Worm (Caenorhabditis elegans) whole organism, L2 larva: Measurements from ENCODE around the gene R151.2.

Experiments
- C34F6.9 ChIP-seq: fragments of 150-350 bp; optimal IDR thresholded peaks from 2 replicates; lab custom pipeline; 2014; ENCODE audit warnings: missing biosample characterization, missing genetic modification characterization
- F13H6.1 ChIP-seq: sonication (generic microtip); optimal IDR thresholded peaks from 2 replicates; lab custom pipeline; 2016; ENCODE audit warnings: missing genetic modification characterization, missing compliant biosample characterization
- Y55F3AM.14 ChIP-seq: fragments of 200-800 bp; sonication (Bioruptor generic); optimal IDR thresholded peaks from 2 replicates; lab custom pipeline; 2018; ENCODE audit warnings: mild to moderate bottlenecking, missing genetic modification characterization, missing compliant biosample characterization
- ZK546.5 ChIP-seq: sonication (generic microtip); optimal IDR thresholded peaks from 2 replicates; lab custom pipeline; 2017; ENCODE audit warnings: missing biosample characterization, missing genetic modification characterization
- alr-1 ChIP-seq: fragments of 150-350 bp; optimal IDR thresholded peaks from 2 replicates; lab custom pipeline; 2014; ENCODE audit warnings: missing biosample characterization, missing genetic modification characterization
- aly-2 ChIP-seq: fragments of 150-350 bp; optimal IDR thresholded peaks from 2 replicates; lab custom pipeline; 2014; ENCODE audit warnings: missing biosample characterization, missing genetic modification characterization
- ama-1 ChIP-seq: fragments of 150-350 bp; optimal IDR thresholded peaks from 2 replicates; lab custom pipeline; 2018; ENCODE audit warnings: inconsistent platforms
- blmp-1 ChIP-seq: sonication (generic microtip); optimal IDR thresholded peaks from 2 replicates; lab custom pipeline; 2017; ENCODE audit warnings: missing genetic modification characterization, mild to moderate bottlenecking, missing compliant biosample characterization, antibody characterized with exemption, moderate library complexity; ENCODE audit not compliant: insufficient read depth
- crh-2 ChIP-seq: sonication (generic microtip); optimal IDR thresholded peaks from 2 replicates; lab custom pipeline; 2017; ENCODE audit warnings: missing biosample characterization, missing genetic modification characterization
- dmd-4 ChIP-seq: sonication (generic microtip); optimal IDR thresholded peaks from 2 replicates; lab custom pipeline; 2017; ENCODE audit warnings: missing biosample characterization, missing genetic modification characterization
- elt-3 ChIP-seq: sonication (generic microtip); optimal IDR thresholded peaks from 2 replicates; lab custom pipeline; 2017; ENCODE audit warnings: missing biosample characterization, missing genetic modification characterization
- fos-1 ChIP-seq: fragments of 150-350 bp; optimal IDR thresholded peaks from 2 replicates; lab custom pipeline; 2014; ENCODE audit warnings: missing biosample characterization, missing genetic modification characterization
- gmeb-1 ChIP-seq: fragments of 150-350 bp; optimal IDR thresholded peaks from 2 replicates; lab custom pipeline; 2014; ENCODE audit warnings: missing biosample characterization, missing genetic modification characterization
- lin-13 ChIP-seq: fragments of 150-350 bp; optimal IDR thresholded peaks from 2 replicates; lab custom pipeline; 2014; ENCODE audit warnings: missing biosample characterization, missing genetic modification reagents, missing genetic modification characterization
- lsy-2 ChIP-seq, 2 experiments: fragments of 150-350 bp in 1 of 2; sonication (generic microtip) in 1 of 2; optimal IDR thresholded peaks; 2 replicates each; lab custom pipeline; 2014 to 2017; ENCODE audit warnings: missing biosample characterization in 2 of 2, missing genetic modification characterization in 2 of 2
- mbf-1 ChIP-seq: sonication (generic microtip); optimal IDR thresholded peaks from 2 replicates; lab custom pipeline; 2017; ENCODE audit warnings: missing biosample characterization, missing genetic modification characterization
- mdl-1 ChIP-seq, 2 experiments: fragments of 150-350 bp in 1 of 2; sonication (generic microtip) in 1 of 2; optimal IDR thresholded peaks; 2 replicates each; lab custom pipeline; 2017; ENCODE audit warnings: missing biosample characterization in 2 of 2, missing genetic modification characterization in 2 of 2
- nhr-10 ChIP-seq: sonication (generic microtip); optimal IDR thresholded peaks from 2 replicates; lab custom pipeline; 2017; ENCODE audit warnings: missing biosample characterization, missing genetic modification characterization
- nhr-11 ChIP-seq: fragments of 150-350 bp; optimal IDR thresholded peaks from 2 replicates; lab custom pipeline; 2014; ENCODE audit warnings: missing biosample characterization, missing genetic modification characterization
- nhr-12 ChIP-seq: fragments of 150-350 bp; optimal IDR thresholded peaks from 2 replicates; lab custom pipeline; 2014; ENCODE audit warnings: missing biosample characterization, missing genetic modification characterization
- nhr-129 ChIP-seq: fragments of 150-350 bp; optimal IDR thresholded peaks from 2 replicates; lab custom pipeline; 2014; ENCODE audit warnings: missing biosample characterization, missing genetic modification characterization
- nhr-21 ChIP-seq: fragments of 150-350 bp; optimal IDR thresholded peaks from 2 replicates; lab custom pipeline; 2014; ENCODE audit warnings: missing biosample characterization, missing genetic modification characterization
- nhr-23 ChIP-seq: fragments of 150-350 bp; optimal IDR thresholded peaks from 2 replicates; lab custom pipeline; 2014; ENCODE audit warnings: missing biosample characterization, missing genetic modification reagents, missing genetic modification characterization
- nhr-237 ChIP-seq: fragments of 150-350 bp; optimal IDR thresholded peaks from 2 replicates; lab custom pipeline; 2014; ENCODE audit warnings: missing biosample characterization, missing genetic modification characterization
- nhr-25 ChIP-seq: fragments of 150-350 bp; sonication (generic microtip); optimal IDR thresholded peaks from 3 replicates; lab custom pipeline; 2014; ENCODE audit warnings: missing biosample characterization, missing genetic modification characterization
- nhr-6 ChIP-seq: fragments of 150-350 bp; optimal IDR thresholded peaks from 2 replicates; lab custom pipeline; 2014; ENCODE audit warnings: missing biosample characterization, missing genetic modification characterization
- nhr-77 ChIP-seq: fragments of 150-350 bp; optimal IDR thresholded peaks from 2 replicates; lab custom pipeline; 2014; ENCODE audit warnings: missing biosample characterization, missing genetic modification characterization
- peb-1 ChIP-seq: fragments of 150-350 bp; optimal IDR thresholded peaks from 2 replicates; lab custom pipeline; 2014; ENCODE audit warnings: missing biosample characterization, missing genetic modification characterization
- sem-4 ChIP-seq: fragments of 150-350 bp; optimal IDR thresholded peaks from 2 replicates; lab custom pipeline; 2014; ENCODE audit warnings: missing biosample characterization, missing genetic modification reagents, missing genetic modification characterization
- skn-1 ChIP-seq: sonication (generic microtip); optimal IDR thresholded peaks from 2 replicates; lab custom pipeline; 2017; ENCODE audit warnings: missing biosample characterization, missing genetic modification characterization
- sma-3 ChIP-seq: sonication (generic microtip); optimal IDR thresholded peaks from 2 replicates; lab custom pipeline; 2016; ENCODE audit warnings: missing genetic modification reagents, missing genetic modification characterization, missing compliant biosample characterization
- sma-9 ChIP-seq, 2 experiments: fragments of 150-350 bp in 1 of 2; sonication (generic microtip) in 1 of 2; optimal IDR thresholded peaks; 2 replicates each; lab custom pipeline; 2014 to 2016; ENCODE audit warnings: missing genetic modification characterization in 2 of 2, mild to moderate bottlenecking in 1 of 2, missing biosample characterization in 1 of 2, missing compliant biosample characterization in 1 of 2, missing genetic modification reagents in 1 of 2, moderate library complexity in 1 of 2
- snpc-4 ChIP-seq: fragments of 150-350 bp; optimal IDR thresholded peaks from 2 replicates; lab custom pipeline; 2014; ENCODE audit warnings: missing biosample characterization, missing genetic modification characterization
- unc-39 ChIP-seq: fragments of 150-350 bp; optimal IDR thresholded peaks from 2 replicates; lab custom pipeline; 2014; ENCODE audit warnings: missing biosample characterization, missing genetic modification characterization
- unc-55 ChIP-seq: fragments of 150-350 bp; sonication (generic microtip); optimal IDR thresholded peaks from 3 replicates; lab custom pipeline; 2014; ENCODE audit warnings: missing biosample characterization, missing genetic modification reagents, missing genetic modification characterization
- ztf-11 ChIP-seq: sonication (generic microtip); optimal IDR thresholded peaks from 2 replicates; lab custom pipeline; 2017; ENCODE audit warnings: missing biosample characterization, missing genetic modification characterization
- ztf-4 ChIP-seq: fragments of 150-350 bp; optimal IDR thresholded peaks from 2 replicates; lab custom pipeline; 2014; ENCODE audit warnings: missing biosample characterization, missing genetic modification characterization

Gene R151.2

DNA sequence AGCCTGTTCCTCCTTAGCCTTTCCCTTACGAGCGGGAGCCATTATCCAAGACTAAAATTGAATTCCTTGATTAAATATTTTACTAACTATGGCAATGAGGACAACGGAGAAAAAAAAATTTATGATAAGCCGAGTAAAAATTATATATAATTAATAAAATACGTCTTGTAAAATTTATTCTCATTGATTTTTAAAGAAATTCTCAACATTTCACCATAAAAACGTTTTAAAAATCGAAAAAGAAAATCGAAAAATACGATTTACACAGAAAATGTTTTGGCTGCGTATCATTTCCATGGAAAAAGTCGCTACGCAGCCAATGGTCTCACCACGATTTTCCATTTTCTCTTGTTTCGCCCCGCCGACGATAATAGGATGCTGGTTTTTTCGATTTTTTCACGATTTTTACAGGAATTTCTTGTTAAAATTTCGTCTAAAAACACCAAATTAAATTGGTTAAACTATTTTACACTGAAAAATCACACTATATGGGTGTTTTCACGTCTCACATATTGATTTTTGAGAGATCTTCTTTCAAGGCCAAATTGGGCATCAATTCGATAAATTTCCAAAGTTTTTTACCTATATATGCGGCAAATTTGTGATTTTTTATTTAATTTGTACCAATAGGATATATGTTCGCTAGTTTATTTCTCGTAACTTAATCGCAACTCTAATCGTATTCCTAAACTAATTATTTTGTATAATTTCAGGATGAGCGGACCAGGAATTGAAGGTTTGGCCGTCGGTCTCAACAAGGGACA, 30.0 kb upstream of the R151.2 start, which contains the start of the genes rps-14 and rpl-36 (continued):
- TF ChIP-seq nhr-77 (tag; lab: Kevin White, UChicago) (peak; percentile 23), ztf-11 (tag; lab: Kevin White, UChicago) (no peak), peb-1 (tag; lab: Kevin White, UChicago) (no peak), C34F6.9 (peak; percentile 95), nhr-10 (tag; lab: Kevin White, UChicago) (peak; percentile 47), alr-1 (tag; lab: Kevin White, UChicago) (no peak), lin-13 (GFP tag; lab: Kevin White, UChicago) (peak; percentile 91), ztf-4 (tag; lab: Kevin White, UChicago) (peak; percentile 80), elt-3 (no peak), nhr-11 (tag; lab: Kevin White, UChicago) (no peak), F13H6.1 (tag; lab: Kevin White, UChicago) (peak; percentile 83), nhr-6 (tag; lab: Kevin White, UChicago) (peak; percentile 91)
- TF ChIP-seq, all 48 proteins: peak for 29

DNA sequence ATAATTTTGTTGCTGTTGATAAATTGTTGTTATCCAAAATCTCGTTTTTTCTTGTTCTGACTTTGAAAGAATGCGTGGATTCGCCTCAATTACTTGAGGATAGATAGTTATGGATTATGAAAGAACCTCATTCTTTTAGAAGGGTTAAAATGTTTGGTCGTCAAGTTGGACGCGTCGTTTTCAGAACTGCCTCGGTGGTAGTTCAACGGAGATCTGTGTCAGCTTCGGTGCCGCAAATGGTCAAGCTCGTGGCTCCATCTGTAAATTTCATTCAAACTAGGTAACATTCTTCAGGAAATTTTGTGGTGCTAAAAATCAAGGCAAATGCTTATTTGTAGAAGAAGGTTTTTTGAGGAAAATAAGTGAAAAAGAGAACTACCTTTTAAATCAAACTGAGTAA, 29.2 kb upstream of the R151.2 start, which contains the start of gene ndab-2:
Gene ndab-2, plus strand, starts transcription at position 140 of the 400 bp plus-strand sequence.
- TF ChIP-seq ama-1 (lab: Kevin White, UChicago), result no peak
- peak; percentile 12 for TF ChIP-seq ztf-4 (tag; lab: Kevin White, UChicago)

DNA sequence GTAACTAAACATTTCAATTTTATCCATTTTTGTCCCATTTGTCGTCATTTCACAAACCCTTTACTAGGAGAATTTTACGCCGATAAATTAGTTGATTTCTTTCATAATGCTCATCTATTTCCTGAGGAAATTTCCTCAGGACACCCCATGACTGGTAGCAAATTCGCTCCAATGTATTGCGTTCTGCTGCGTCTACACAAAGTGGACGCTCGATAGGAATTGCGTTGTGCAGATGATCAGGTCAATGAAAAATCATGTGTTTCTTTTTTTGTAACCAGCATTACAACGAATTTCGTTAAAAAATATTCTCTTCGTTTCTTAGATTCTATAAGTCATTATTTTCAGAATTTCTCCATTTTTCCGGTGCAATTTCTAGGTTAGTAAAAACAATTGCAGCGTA, 27.9 kb upstream of the R151.2 start, which contains the start of gene epg-4:
Gene epg-4, plus strand, starts transcription at position 346 of the 400 bp plus-strand sequence.
- TF ChIP-seq C34F6.9 (peak; percentile 76), nhr-21 (no peak), unc-39 (tag; lab: Kevin White, UChicago) (no peak), fos-1 (tag; lab: Kevin White, UChicago) (peak; percentile 48), lsy-2 (tag; optimal IDR thresholded peaks at IDR 0.05; lab: Kevin White, UChicago) (peak in 1 of 2 experiments; percentile 57), unc-55 (GFP tag; lab: Kevin White, UChicago) (peak; percentile 57), ZK546.5 (tag; lab: Kevin White, UChicago) (no peak), ztf-4 (tag; lab: Kevin White, UChicago) (no peak), nhr-23 (no peak), gmeb-1 (tag; lab: Kevin White, UChicago) (no peak), crh-2 (peak; percentile 21), nhr-77 (tag; lab: Kevin White, UChicago) (no peak), dmd-4 (no peak), lin-13 (GFP tag; lab: Kevin White, UChicago) (no peak), mbf-1 (no peak), nhr-129 (tag; lab: Kevin White, UChicago) (peak; percentile 78)

DNA sequence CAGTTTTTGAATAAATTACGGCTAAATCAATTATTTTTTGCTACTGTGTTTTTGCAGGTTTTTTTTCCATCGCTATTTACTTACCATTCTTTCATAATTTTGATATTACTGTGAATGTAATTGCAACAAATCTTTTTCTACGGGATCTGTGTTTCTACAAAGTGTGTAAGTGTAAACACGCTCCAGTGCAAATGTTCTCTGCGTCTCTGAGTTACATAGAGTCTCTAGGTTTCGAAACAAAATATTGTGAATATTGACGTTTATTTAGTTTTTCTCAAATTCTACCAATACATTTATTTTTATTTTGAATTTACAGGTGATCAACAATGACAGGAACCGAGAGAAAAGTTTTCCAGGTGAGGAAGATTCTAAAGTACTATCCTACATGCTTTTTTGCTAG, 25.7 kb upstream of the R151.2 start, which contains the start of gene yju-2:
Gene yju-2, plus strand, starts transcription at position 315 of the 400 bp plus-strand sequence.
- TF ChIP-seq ztf-4 (tag; lab: Kevin White, UChicago) (peak; percentile 36), snpc-4 (no peak), F13H6.1 (tag; lab: Kevin White, UChicago) (peak; percentile 35), mdl-1 (tag; optimal IDR thresholded peaks at IDR 0.05; lab: Kevin White, UChicago) (no peak), nhr-77 (tag; lab: Kevin White, UChicago) (no peak), lsy-2 (tag; optimal IDR thresholded peaks at IDR 0.05; lab: Kevin White, UChicago) (peak; percentile 29 to 82), unc-55 (GFP tag; lab: Kevin White, UChicago) (peak; percentile 87), blmp-1 (tag; lab: Kevin White, UChicago) (no peak), Y55F3AM.14 (GFP tag; lab: Kevin White, UChicago) (no peak), fos-1 (tag; lab: Kevin White, UChicago) (peak; percentile 32), gmeb-1 (tag; lab: Kevin White, UChicago) (peak; percentile 59), sem-4 (peak; percentile 47), sma-3 (GFP tag; lab: Kevin White, UChicago) (peak; percentile 34), aly-2 (tag; lab: Kevin White, UChicago) (no peak), dmd-4 (no peak), sma-9 (GFP tag; optimal IDR thresholded peaks at IDR 0.05; lab: Kevin White, UChicago) (peak; percentile 49), sma-9 (tag; optimal IDR thresholded peaks at IDR 0.05; lab: Kevin White, UChicago) (no peak), nhr-25 (peak; percentile 54), nhr-21 (peak; percentile 32), nhr-129 (tag; lab: Kevin White, UChicago) (peak; percentile 82), skn-1 (peak; percentile 15), lin-13 (GFP tag; lab: Kevin White, UChicago) (peak; percentile 36), nhr-237 (tag; lab: Kevin White, UChicago) (no peak), crh-2 (peak; percentile 67), ama-1 (lab: Kevin White, UChicago) (peak; percentile 15), ZK546.5 (tag; lab: Kevin White, UChicago) (no peak), C34F6.9 (peak; percentile 92), nhr-12 (no peak)
